Fruit fly (Drosophila melanogaster): Measurements from ENCODE around the gene kuz.
A peak's percentile ranks its signal among the peaks of the same experiment; 100 is the strongest.

Gene kuz

dm6 chr2L:13571791-13572451, 22.0 kb downstream of the kuz start:
- peak; percentile 23 for TF ChIP-seq CG11617 (GFP tag; optimal IDR thresholded peaks at IDR 0.05)
- TF ChIP-seq tj (GFP tag; optimal IDR thresholded peaks at IDR 0.05), result peak; percentile 94
- no peak for TF ChIP-seq Hr96 (GFP tag; optimal IDR thresholded peaks at IDR 0.05)
- peak; percentile 12 for TF ChIP-seq kay (GFP tag; ENCODE audit: borderline replicate concordance)
- no peak for TF ChIP-seq Clk (GFP tag; optimal IDR thresholded peaks at IDR 0.05)
- no peak for TF ChIP-seq cnc (optimal IDR thresholded peaks at IDR 0.05)
- peak; percentile 46 for TF ChIP-seq CG14711 (tag; optimal IDR thresholded peaks at IDR 0.05)
- no peak for TF ChIP-seq toe (GFP tag; optimal IDR thresholded peaks at IDR 0.05)
- peak; percentile 12 for TF ChIP-seq pad (GFP tag; optimal IDR thresholded peaks at IDR 0.05)
- peak; percentile 23 for TF ChIP-seq CG7045 (GFP tag; optimal IDR thresholded peaks at IDR 0.05)

- no peak for TF ChIP-seq cic (GFP tag; optimal IDR thresholded peaks at IDR 0.05)
- no peak for TF ChIP-seq toe (GFP tag; optimal IDR thresholded peaks at IDR 0.05)
- TF ChIP-seq CG7101 (tag; optimal IDR thresholded peaks at IDR 0.05), result no peak
- no peak for TF ChIP-seq cnc (optimal IDR thresholded peaks at IDR 0.05)
- no peak for TF ChIP-seq pad (GFP tag; optimal IDR thresholded peaks at IDR 0.05)
- TF ChIP-seq Clk (GFP tag; optimal IDR thresholded peaks at IDR 0.05), result no peak
- TF ChIP-seq CG33017 (tag; optimal IDR thresholded peaks at IDR 0.05), result no peak
- TF ChIP-seq ovo (GFP tag; optimal IDR thresholded peaks at IDR 0.05), result no peak
- no peak for TF ChIP-seq CG1620 (GFP tag; optimal IDR thresholded peaks at IDR 0.05)
- TF ChIP-seq CG7045 (GFP tag; optimal IDR thresholded peaks at IDR 0.05), result no peak
- no peak for TF ChIP-seq CG12768 (GFP tag; optimal IDR thresholded peaks at IDR 0.05)
- no peak for TF ChIP-seq kay (GFP tag; ENCODE audit: borderline replicate concordance)
- no peak for TF ChIP-seq Crg-1 (GFP tag; optimal IDR thresholded peaks at IDR 0.05)
- TF ChIP-seq Hr96 (GFP tag; optimal IDR thresholded peaks at IDR 0.05), result no peak
- TF ChIP-seq CG11617 (GFP tag; optimal IDR thresholded peaks at IDR 0.05), result no peak
- no peak for TF ChIP-seq Mnt (GFP tag; optimal IDR thresholded peaks at IDR 0.05)
- TF ChIP-seq tj (GFP tag; optimal IDR thresholded peaks at IDR 0.05), result no peak
- TF ChIP-seq CG5204 (GFP tag; optimal IDR thresholded peaks at IDR 0.05), result no peak
These were observed 36.7 kb downstream of the kuz start for dm6 chr2L:13586655-13587054.

dm6 chr2L:13591393-13591792, 41.5 kb downstream of the kuz start:
- TF ChIP-seq tj (GFP tag; optimal IDR thresholded peaks at IDR 0.05), result no peak
- no peak for TF ChIP-seq CG7101 (tag; optimal IDR thresholded peaks at IDR 0.05)

- TF ChIP-seq cnc (optimal IDR thresholded peaks at IDR 0.05) (no peak), Hr96 (GFP tag; optimal IDR thresholded peaks at IDR 0.05) (no peak), kay (GFP tag; ENCODE audit: borderline replicate concordance) (no peak), toe (GFP tag; optimal IDR thresholded peaks at IDR 0.05) (no peak), tj (GFP tag; optimal IDR thresholded peaks at IDR 0.05) (no peak), CG1620 (GFP tag; optimal IDR thresholded peaks at IDR 0.05) (no peak), Mnt (GFP tag; optimal IDR thresholded peaks at IDR 0.05) (no peak), CG11617 (GFP tag; optimal IDR thresholded peaks at IDR 0.05) (no peak), CG14711 (tag; optimal IDR thresholded peaks at IDR 0.05) (no peak), bab1 (GFP tag; optimal IDR thresholded peaks at IDR 0.05) (no peak), ovo (GFP tag; optimal IDR thresholded peaks at IDR 0.05) (no peak), cic (GFP tag; optimal IDR thresholded peaks at IDR 0.05) (no peak), CG33017 (tag; optimal IDR thresholded peaks at IDR 0.05) (no peak), CG7101 (tag; optimal IDR thresholded peaks at IDR 0.05) (no peak), Crg-1 (GFP tag; optimal IDR thresholded peaks at IDR 0.05) (no peak), Clk (GFP tag; optimal IDR thresholded peaks at IDR 0.05) (no peak), CG12768 (GFP tag; optimal IDR thresholded peaks at IDR 0.05) (no peak), pad (GFP tag; optimal IDR thresholded peaks at IDR 0.05) (no peak), CG5204 (GFP tag; optimal IDR thresholded peaks at IDR 0.05) (no peak), CG7045 (GFP tag; optimal IDR thresholded peaks at IDR 0.05) (no peak)
These were observed 47.2 kb downstream of the kuz start, which contains the start of gene CG9254 for dm6 chr2L:13597136-13597615. Gene CG9254 (minus strand): TSS chr2L:13597186.

dm6 chr2L:13611860-13612259, 61.9 kb downstream of the kuz start:
- TF ChIP-seq ovo (GFP tag; optimal IDR thresholded peaks at IDR 0.05), result no peak
- TF ChIP-seq CG12768 (GFP tag; optimal IDR thresholded peaks at IDR 0.05), result no peak

dm6 chr2L:13613720-13614119, 63.8 kb downstream of the kuz start:
- TF ChIP-seq tj (GFP tag; optimal IDR thresholded peaks at IDR 0.05), result no peak

- TF ChIP-seq pad (GFP tag; optimal IDR thresholded peaks at IDR 0.05), result no peak
- no peak for TF ChIP-seq CG14711 (tag; optimal IDR thresholded peaks at IDR 0.05)
- TF ChIP-seq tj (GFP tag; optimal IDR thresholded peaks at IDR 0.05), result no peak
- no peak for TF ChIP-seq CG5204 (GFP tag; optimal IDR thresholded peaks at IDR 0.05)
- no peak for TF ChIP-seq cnc (optimal IDR thresholded peaks at IDR 0.05)
- TF ChIP-seq Hr96 (GFP tag; optimal IDR thresholded peaks at IDR 0.05), result no peak
- no peak for TF ChIP-seq ovo (GFP tag; optimal IDR thresholded peaks at IDR 0.05)
- TF ChIP-seq toe (GFP tag; optimal IDR thresholded peaks at IDR 0.05), result no peak
- TF ChIP-seq CG7045 (GFP tag; optimal IDR thresholded peaks at IDR 0.05), result no peak
- TF ChIP-seq kay (GFP tag; ENCODE audit: borderline replicate concordance), result no peak
- no peak for TF ChIP-seq CG33017 (tag; optimal IDR thresholded peaks at IDR 0.05)
- no peak for TF ChIP-seq Mnt (GFP tag; optimal IDR thresholded peaks at IDR 0.05)
- no peak for TF ChIP-seq Clk (GFP tag; optimal IDR thresholded peaks at IDR 0.05)
- TF ChIP-seq CG12768 (GFP tag; optimal IDR thresholded peaks at IDR 0.05), result no peak
- TF ChIP-seq cic (GFP tag; optimal IDR thresholded peaks at IDR 0.05), result no peak
- TF ChIP-seq CG7101 (tag; optimal IDR thresholded peaks at IDR 0.05), result no peak
- no peak for TF ChIP-seq CG11617 (GFP tag; optimal IDR thresholded peaks at IDR 0.05)
These were observed 65.7 kb downstream of the kuz start for dm6 chr2L:13615617-13616016.
